Worm (Caenorhabditis elegans) whole organism, young adult: ENCODE results near the gene C07A9.13.

ENCODE experiments used
- B0019.2 ChIP-seq: fragments of 200-800 bp; sonication (Bioruptor generic); conservative IDR thresholded peaks from 2 replicates; pipeline ENCODE4 v1.3.6; 2022; ENCODE audit warnings: missing genetic modification reagents, missing genetic modification characterization, missing compliant biosample characterization
- B0035.1 ChIP-seq: sonication (generic microtip); optimal IDR thresholded peaks from 2 replicates; lab custom pipeline; 2016; ENCODE audit warnings: missing genetic modification characterization, mild to moderate bottlenecking, missing compliant biosample characterization, missing genotype, missing genetic modification reagents
- B0261.1 ChIP-seq: sonication (generic microtip); optimal IDR thresholded peaks from 2 replicates; lab custom pipeline; 2016; ENCODE audit warnings: mild to moderate bottlenecking, missing genetic modification characterization, moderate library complexity, missing compliant biosample characterization
- B0336.3 ChIP-seq: fragments of 200-800 bp; sonication (Bioruptor generic); IDR thresholded peaks from 2 replicates; pipeline ENCODE4 v1.3.6; 2022; ENCODE audit warnings: missing genetic modification characterization, missing compliant biosample characterization
- C06A6.2 ChIP-seq: fragments of 200-800 bp; sonication (Bioruptor generic); conservative IDR thresholded peaks from 2 replicates; pipeline ENCODE4 v1.3.6; 2022; ENCODE audit warnings: missing genetic modification characterization, missing compliant biosample characterization
- F22D6.2 ChIP-seq: sonication (generic microtip); optimal IDR thresholded peaks from 2 replicates; lab custom pipeline; 2016; ENCODE audit warnings: mild to moderate bottlenecking, missing genetic modification characterization, missing compliant biosample characterization
- F33H1.4 ChIP-seq: fragments of 200-800 bp; sonication (Bioruptor generic); IDR thresholded peaks from 2 replicates; pipeline ENCODE4 v1.3.6; 2022; ENCODE audit warnings: missing genetic modification reagents, missing genetic modification characterization, missing compliant biosample characterization
- F39B2.1 ChIP-seq: fragments of 200-800 bp; sonication (Bioruptor generic); IDR thresholded peaks from 2 replicates; pipeline ENCODE4 v1.3.6; 2022; ENCODE audit warnings: missing genetic modification reagents, missing genetic modification characterization, missing compliant biosample characterization
- F57A8.1 ChIP-seq: fragments of 200-800 bp; sonication (Bioruptor generic); optimal IDR thresholded peaks from 2 replicates; lab custom pipeline; 2018; ENCODE audit warnings: mild to moderate bottlenecking, missing genetic modification characterization, moderate library complexity, missing compliant biosample characterization
- F57C9.4 ChIP-seq: sonication (generic microtip); optimal IDR thresholded peaks from 2 replicates; lab custom pipeline; 2017; ENCODE audit warnings: mild to moderate bottlenecking, missing genetic modification characterization, missing compliant biosample characterization
- T07F8.4 ChIP-seq: sonication (generic microtip); optimal IDR thresholded peaks from 2 replicates; lab custom pipeline; 2016; ENCODE audit warnings: mild to moderate bottlenecking, missing genetic modification characterization, moderate library complexity, missing compliant biosample characterization
- Y53G8AR.9 ChIP-seq: fragments of 200-800 bp; sonication (Bioruptor generic); conservative IDR thresholded peaks from 2 replicates; pipeline ENCODE4 v1.3.6; 2022; ENCODE audit warnings: missing genetic modification reagents, missing genetic modification characterization, missing compliant biosample characterization
- Y56A3A.18 ChIP-seq: fragments of 200-800 bp; sonication (Bioruptor generic); IDR thresholded peaks from 2 replicates; pipeline ENCODE4 v1.3.6; 2022; ENCODE audit warnings: missing genetic modification reagents, missing genetic modification characterization, missing compliant biosample characterization
- Y79H2A.3 ChIP-seq: fragments of 200-800 bp; sonication (Bioruptor generic); conservative IDR thresholded peaks from 2 replicates; pipeline ENCODE4 v1.3.6; 2022; ENCODE audit warnings: missing genetic modification reagents, missing genetic modification characterization, missing compliant biosample characterization
- ZK185.1 ChIP-seq: sonication (generic microtip); optimal IDR thresholded peaks from 2 replicates; lab custom pipeline; 2016; ENCODE audit warnings: mild to moderate bottlenecking, missing genetic modification characterization, missing compliant biosample characterization; ENCODE audit not compliant: poor library complexity, severe bottlenecking
- aptf-2 ChIP-seq: fragments of 200-800 bp; sonication (Bioruptor generic); conservative IDR thresholded peaks from 2 replicates; pipeline ENCODE4 v1.3.6; 2022; ENCODE audit warnings: missing genetic modification reagents, missing genetic modification characterization, missing compliant biosample characterization
- aptf-3 ChIP-seq: fragments of 200-800 bp; sonication (Bioruptor generic); IDR thresholded peaks from 2 replicates; pipeline ENCODE4 v1.3.6; 2022; ENCODE audit warnings: missing genetic modification characterization, missing compliant biosample characterization
- atf-7 ChIP-seq: sonication (generic microtip); optimal IDR thresholded peaks from 2 replicates; lab custom pipeline; 2017; ENCODE audit warnings: mild to moderate bottlenecking, missing genetic modification characterization, missing compliant biosample characterization
- ceh-79 ChIP-seq: sonication (generic microtip); optimal IDR thresholded peaks from 2 replicates; lab custom pipeline; 2017; ENCODE audit warnings: mild to moderate bottlenecking, missing genetic modification characterization, missing compliant biosample characterization
- efl-1 ChIP-seq: fragments of 150-350 bp; optimal IDR thresholded peaks from 2 replicates; lab custom pipeline; 2014; ENCODE audit warnings: missing biosample characterization, missing genetic modification reagents, missing genetic modification characterization
- egl-44 ChIP-seq: fragments of 200-800 bp; sonication (Bioruptor generic); IDR thresholded peaks from 2 replicates; pipeline ENCODE4 v1.3.6; 2022; ENCODE audit warnings: missing genetic modification reagents, missing genetic modification characterization, missing compliant biosample characterization
- him-1 ChIP-seq: sonication (generic microtip); optimal IDR thresholded peaks from 2 replicates; lab custom pipeline; 2016; ENCODE audit warnings: missing genotype, missing genetic modification reagents, missing genetic modification characterization, missing compliant biosample characterization
- hrde-1 ChIP-seq: sonication (generic microtip); optimal IDR thresholded peaks from 2 replicates; lab custom pipeline; 2016; ENCODE audit warnings: missing genetic modification characterization, mild to moderate bottlenecking, missing compliant biosample characterization, moderate library complexity, missing genotype, missing genetic modification reagents, borderline replicate concordance
- hsf-1 ChIP-seq: fragments of 200-800 bp; sonication (Bioruptor generic); IDR thresholded peaks from 2 replicates; pipeline ENCODE4 v1.3.6; 2022; ENCODE audit warnings: missing genetic modification reagents, missing genetic modification characterization, missing compliant biosample characterization
- lag-1 ChIP-seq: fragments of 200-800 bp; sonication (Bioruptor generic); IDR thresholded peaks from 2 replicates; pipeline ENCODE4 v1.3.6; 2022; ENCODE audit warnings: missing genetic modification reagents, missing genetic modification characterization, missing compliant biosample characterization
- let-526 ChIP-seq: fragments of 200-800 bp; sonication (Bioruptor generic); IDR thresholded peaks from 2 replicates; pipeline ENCODE4 v1.3.6; 2022; ENCODE audit warnings: missing genetic modification reagents, missing genetic modification characterization, missing compliant biosample characterization
- let-607 ChIP-seq, 2 experiments: fragments of 200-800 bp in 1 of 2; sonication (Bioruptor generic) in 1 of 2; sonication (generic microtip) in 1 of 2; optimal IDR thresholded peaks; 2 replicates each; lab custom pipeline; 2016 to 2018; ENCODE audit warnings: mild to moderate bottlenecking in 2 of 2, missing compliant biosample characterization in 2 of 2, missing genetic modification characterization in 2 of 2, moderate library complexity in 2 of 2, missing genotype in 1 of 2
- lin-54 ChIP-seq: fragments of 200-800 bp; sonication (Bioruptor generic); optimal IDR thresholded peaks from 2 replicates; lab custom pipeline; 2018; ENCODE audit warnings: mild to moderate bottlenecking, missing genetic modification characterization, missing compliant biosample characterization
- madf-3 ChIP-seq: fragments of 200-800 bp; sonication (Bioruptor generic); IDR thresholded peaks from 2 replicates; pipeline ENCODE4 v1.3.6; 2022; ENCODE audit warnings: missing genetic modification reagents, missing genetic modification characterization, missing compliant biosample characterization
- madf-6 ChIP-seq: fragments of 200-800 bp; sonication (Bioruptor generic); IDR thresholded peaks from 2 replicates; pipeline ENCODE4 v1.3.6; 2022; ENCODE audit warnings: missing genetic modification reagents, missing genetic modification characterization, missing compliant biosample characterization
- mel-28 ChIP-seq: sonication (generic microtip); optimal IDR thresholded peaks from 2 replicates; lab custom pipeline; 2016; ENCODE audit warnings: borderline replicate concordance, mild to moderate bottlenecking, missing genetic modification characterization, missing compliant biosample characterization
- mxl-1 ChIP-seq: sonication (generic microtip); optimal IDR thresholded peaks from 2 replicates; lab custom pipeline; 2016; ENCODE audit warnings: missing genetic modification characterization, missing compliant biosample characterization
- nfya-2 ChIP-seq: fragments of 200-800 bp; sonication (Bioruptor generic); IDR thresholded peaks from 2 replicates; pipeline ENCODE4 v1.3.6; 2022; ENCODE audit warnings: missing genetic modification reagents, missing genetic modification characterization, missing compliant biosample characterization
- nfyb-1 ChIP-seq: fragments of 200-800 bp; sonication (Bioruptor generic); IDR thresholded peaks from 2 replicates; pipeline ENCODE4 v1.3.6; 2022; ENCODE audit warnings: missing genetic modification reagents, missing genetic modification characterization, missing compliant biosample characterization
- nhr-120 ChIP-seq: fragments of 200-800 bp; sonication (Bioruptor generic); IDR thresholded peaks from 2 replicates; pipeline ENCODE4 v1.3.6; 2022; ENCODE audit warnings: missing genetic modification characterization, missing compliant biosample characterization
- nhr-179 ChIP-seq: sonication (generic microtip); optimal IDR thresholded peaks from 2 replicates; lab custom pipeline; 2016; ENCODE audit warnings: mild to moderate bottlenecking, missing genetic modification characterization, missing compliant biosample characterization
- nhr-90 ChIP-seq: sonication (generic microtip); optimal IDR thresholded peaks from 2 replicates; lab custom pipeline; 2016; ENCODE audit warnings: missing genotype, mild to moderate bottlenecking, missing genetic modification characterization, missing compliant biosample characterization
- pha-4 ChIP-seq: fragments of 150-350 bp; sonication (generic microtip); optimal IDR thresholded peaks from 2 replicates; lab custom pipeline; 2014; ENCODE audit warnings: missing biosample characterization, missing genetic modification reagents, missing genetic modification characterization
- repo-1 ChIP-seq: sonication (generic microtip); optimal IDR thresholded peaks from 2 replicates; lab custom pipeline; 2017; ENCODE audit warnings: mild to moderate bottlenecking, missing genetic modification characterization, missing compliant biosample characterization
- snpc-1.3 ChIP-seq: sonication (generic microtip); optimal IDR thresholded peaks from 2 replicates; lab custom pipeline; 2017; ENCODE audit warnings: missing genetic modification characterization, mild to moderate bottlenecking, missing compliant biosample characterization, antibody characterized with exemption, moderate library complexity, missing genotype, missing genetic modification reagents; ENCODE audit not compliant: insufficient read depth
- somi-1 ChIP-seq: fragments of 200-800 bp; sonication (Bioruptor generic); optimal IDR thresholded peaks from 2 replicates; lab custom pipeline; 2018; ENCODE audit warnings: mild to moderate bottlenecking, missing genetic modification characterization, missing compliant biosample characterization
- tbp1 ChIP-seq: fragments of 200-800 bp; sonication (Bioruptor generic); optimal IDR thresholded peaks from 2 replicates; lab custom pipeline; 2018; ENCODE audit warnings: mild to moderate bottlenecking, missing genetic modification characterization, missing compliant biosample characterization
- tlf-1 ChIP-seq: fragments of 200-800 bp; sonication (Bioruptor generic); optimal IDR thresholded peaks from 2 replicates; lab custom pipeline; 2018; ENCODE audit warnings: mild to moderate bottlenecking, missing genetic modification characterization, missing compliant biosample characterization
- xnd-1 ChIP-seq: sonication (generic microtip); optimal IDR thresholded peaks from 2 replicates; lab custom pipeline; 2016; ENCODE audit warnings: missing genotype, missing genetic modification reagents, missing genetic modification characterization, missing compliant biosample characterization
- zim-3 ChIP-seq: sonication (generic microtip); optimal IDR thresholded peaks from 2 replicates; lab custom pipeline; 2017; ENCODE audit warnings: mild to moderate bottlenecking, missing genetic modification characterization, moderate library complexity, missing compliant biosample characterization

C07A9.13 gene

DNA sequence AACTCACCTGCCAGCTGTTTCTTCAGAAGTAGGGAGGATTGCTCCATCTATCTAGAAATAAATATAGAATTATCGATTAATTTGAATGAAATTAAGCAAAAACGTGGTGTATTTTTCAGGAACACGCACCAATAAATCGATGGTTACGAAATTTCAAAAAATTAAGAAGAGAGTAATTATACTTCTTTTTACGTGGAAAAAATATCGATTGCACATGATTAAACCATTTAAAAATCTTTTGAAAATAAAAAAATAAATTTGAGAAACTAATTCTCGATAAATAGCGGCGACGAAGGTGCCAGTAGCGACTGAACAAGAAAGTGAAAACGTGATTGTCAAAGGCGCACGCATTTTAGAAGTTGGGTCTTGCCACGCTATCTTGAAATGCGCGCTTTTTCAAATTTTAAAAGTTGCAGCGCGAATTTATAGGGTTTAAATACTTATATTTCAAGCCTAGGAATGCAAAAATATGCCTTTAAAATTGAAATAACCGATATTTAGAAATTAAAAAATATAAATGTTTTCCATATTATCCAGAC, 49.9 kb downstream of the C07A9.13 start, which contains the start of gene ubc-7 (continued):
- TF ChIP-seq B0336.3 (GFP tag; lab: Robert Waterston, UW) (peak; percentile 42; the same call in 1 of the 2 replicates), F33H1.4 (peak; percentile 97), tlf-1 (GFP tag; lab: Kevin White, UChicago) (peak; percentile 68), F57C9.4 (tag; lab: Kevin White, UChicago) (no peak), F57A8.1 (no peak), B0019.2 (GFP tag; lab: Robert Waterston, UW) (0 out of 2 replicates have a peak, but pooled peaks have one; percentile 3), nfyb-1 (GFP tag; lab: Robert Waterston, UW) (peak; percentile 43; the same call in 1 of the 2 replicates), him-1 (peak; percentile 24), atf-7 (tag; lab: Kevin White, UChicago) (peak; percentile 23), madf-6 (peak; percentile 96), snpc-1.3 (tag; lab: Kevin White, UChicago) (peak; percentile 22), lin-54 (GFP tag; lab: Kevin White, UChicago) (peak; percentile 95)

DNA sequence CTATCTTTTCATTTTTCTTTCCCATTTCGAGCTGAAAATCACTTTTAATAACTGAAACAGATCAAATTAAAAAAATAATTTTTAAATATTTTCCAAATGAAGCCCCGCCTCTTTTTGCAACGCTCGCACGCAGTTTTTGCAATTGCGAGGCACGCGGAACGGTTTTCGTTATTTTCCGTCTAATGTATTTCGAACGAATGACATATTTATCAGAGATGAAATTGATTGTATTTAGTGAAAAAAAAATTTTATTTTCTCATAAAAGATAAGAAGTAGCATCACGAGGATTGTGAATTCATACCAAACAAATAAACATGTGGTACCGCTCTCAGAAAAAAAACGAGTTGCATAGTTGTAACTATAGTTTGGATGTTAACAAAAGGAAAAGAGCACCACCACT, 51.3 kb downstream of the C07A9.13 start, which contains the start of gene rpac-19:
rpac-19 (minus strand) TSS at position 31 of the 400 bp plus-strand sequence.
- TF ChIP-seq C06A6.2 (GFP tag; lab: Robert Waterston, UW) (peak; percentile 62; the same call in 1 of the 2 replicates), xnd-1 (tag; lab: Kevin White, UChicago) (peak; percentile 58), pha-4 (tag; lab: Kevin White, UChicago) (peak; percentile 77), ceh-79 (tag; lab: Kevin White, UChicago) (peak; percentile 85), mel-28 (tag; lab: Kevin White, UChicago) (peak; percentile 30), ZK185.1 (tag; lab: Kevin White, UChicago) (peak; percentile 81), F57A8.1 (no peak), hrde-1 (tag; lab: Kevin White, UChicago) (peak; percentile 79), F22D6.2 (tag; lab: Kevin White, UChicago) (peak; percentile 38), aptf-3 (GFP tag; lab: Robert Waterston, UW) (no peak), madf-3 (peak; percentile 73; the same call in 1 of the 2 replicates), efl-1 (GFP tag; lab: Kevin White, UChicago) (peak; percentile 42), F39B2.1 (GFP tag; lab: Robert Waterston, UW) (no peak), zim-3 (peak; percentile 42), Y79H2A.3 (GFP tag; lab: Robert Waterston, UW) (no peak; the same call in 1 of the 2 replicates), F33H1.4 (peak; percentile 66), egl-44 (peak; percentile 83), aptf-2 (0 out of 2 replicates have a peak, but pooled peaks have one; percentile 31), B0035.1 (peak; percentile 13), Y53G8AR.9 (GFP tag; lab: Robert Waterston, UW) (peak; percentile 82; the same call in 1 of the 2 replicates), let-607 (tag; optimal IDR thresholded peaks at IDR 0.05; lab: Kevin White, UChicago) (peak; percentile 32 to 78), tbp1 (GFP tag; lab: Kevin White, UChicago) (peak; percentile 65), lag-1 (GFP tag; lab: Robert Waterston, UW) (no peak), nhr-179 (no peak), B0261.1 (tag; lab: Kevin White, UChicago) (no peak), nhr-120 (GFP tag; lab: Robert Waterston, UW) (no peak), nhr-90 (tag; lab: Kevin White, UChicago) (peak; percentile 28), F57C9.4 (tag; lab: Kevin White, UChicago) (peak; percentile 2), nfya-2 (no peak), hsf-1 (GFP tag; lab: Robert Waterston, UW) (peak; percentile 80), let-526 (GFP tag; lab: Robert Waterston, UW) (peak; percentile 53; the same call in 1 of the 2 replicates), T07F8.4 (tag; lab: Kevin White, UChicago) (peak; percentile 30), Y56A3A.18 (GFP tag; lab: Robert Waterston, UW) (no peak), mxl-1 (peak; percentile 31), repo-1 (peak; percentile 89), somi-1 (GFP tag; lab: Kevin White, UChicago) (peak; percentile 61), snpc-1.3 (tag; lab: Kevin White, UChicago) (peak; percentile 53)
